Worm (Caenorhabditis elegans): Measurements from ENCODE around the gene tomm-70.

DNA sequence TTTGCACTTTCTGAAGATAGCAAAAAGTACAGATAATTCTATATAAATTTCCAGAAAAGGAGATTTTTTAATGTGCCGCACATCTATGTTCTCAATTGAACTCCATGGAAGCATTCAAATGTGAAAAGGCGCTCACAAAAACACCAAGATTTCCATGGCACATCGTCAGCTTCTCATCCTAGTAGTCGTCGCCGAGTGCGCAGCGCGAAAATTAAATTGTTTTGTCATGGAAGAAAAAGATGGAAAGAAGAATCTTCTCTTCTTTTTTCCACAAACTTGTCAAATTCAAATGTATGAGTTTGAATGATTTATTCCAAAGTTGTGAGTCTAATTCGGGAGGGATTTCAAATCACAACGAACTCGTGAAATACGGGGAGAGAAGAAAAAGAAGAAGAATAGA is 17.2 kb downstream of the tomm-70 start:
- TF ChIP-seq nhr-12 (tag; optimal IDR thresholded peaks at IDR 0.05) (no peak), unc-62 (GFP tag; optimal IDR thresholded peaks at IDR 0.05) (no peak), snpc-4 (tag; optimal IDR thresholded peaks at IDR 0.05) (no peak), sptf-1 (tag; optimal IDR thresholded peaks at IDR 0.05) (no peak), blmp-1 (tag; optimal IDR thresholded peaks at IDR 0.05) (no peak)

All from whole organism, mixed stage, embryonic.